Fruit fly (Drosophila melanogaster) whole organism, wandering third instar larva: Measurements from ENCODE around the gene senju.

Experiments used
- Abd-B ChIP-seq: fragments of >200 bp; optimal IDR thresholded peaks from 2 replicates; lab custom pipeline; 2017; ENCODE audit warnings: missing biosample characterization, missing genetic modification characterization
- HLH106 ChIP-seq: fragments of 200-800 bp; optimal IDR thresholded peaks from 3 replicates; lab custom pipeline; 2019; ENCODE audit warnings: missing biosample characterization, mild to moderate bottlenecking, missing genetic modification characterization, moderate library complexity
- Hr78 ChIP-seq: fragments of >200 bp; optimal IDR thresholded peaks from 2 replicates; lab custom pipeline; 2017; ENCODE audit warnings: missing biosample characterization, missing genetic modification characterization
- Hr83 ChIP-seq: fragments of 200-300 bp; sonication (Bioruptor generic); optimal IDR thresholded peaks from 2 replicates; lab custom pipeline; 2016; ENCODE audit warnings: missing biosample characterization, mild to moderate bottlenecking, missing genetic modification characterization, moderate library complexity; ENCODE audit not compliant: poor library complexity, severe bottlenecking
- ey ChIP-seq: fragments of 200-800 bp; sonication (Bioruptor generic); optimal IDR thresholded peaks from 2 replicates; lab custom pipeline; 2016; ENCODE audit warnings: missing biosample characterization, missing genetic modification characterization
- sage ChIP-seq: fragments of 200-800 bp; sonication (Bioruptor generic); optimal IDR thresholded peaks from 2 replicates; lab custom pipeline; 2016; ENCODE audit warnings: missing biosample characterization, mild to moderate bottlenecking, missing genetic modification characterization

DNA sequence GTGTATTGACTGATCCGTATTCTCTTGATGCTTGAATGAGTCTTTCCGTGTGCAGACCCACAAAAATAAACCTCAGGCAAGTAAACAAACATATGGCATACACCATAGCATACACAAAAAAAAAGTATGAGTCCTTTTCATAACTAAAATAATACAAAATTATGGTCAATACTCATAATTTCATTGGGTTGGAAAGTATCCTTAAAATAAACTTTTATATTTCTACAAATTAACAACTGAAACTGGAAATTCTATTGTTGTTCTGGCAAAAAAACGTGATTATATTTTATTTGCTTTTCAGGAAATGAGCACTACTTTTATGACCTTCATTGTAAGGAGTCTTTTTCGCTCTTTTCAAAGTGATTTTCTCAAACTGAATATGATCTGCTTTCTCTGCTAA is 10.6 kb upstream of the senju start:
- TF ChIP-seq Abd-B (GFP tag; lab: Kevin White, UChicago) (no peak), HLH106 (no peak), Hr83 (GFP tag; lab: Kevin White, UChicago) (no peak), ey (GFP tag; lab: Kevin White, UChicago) (no peak), sage (GFP tag; lab: Kevin White, UChicago) (no peak), Hr78 (no peak)
